Worm (Caenorhabditis elegans) whole organism, midembryonic: Measurements from ENCODE around the gene sdz-28.

Experiments
- T22C8.4 ChIP-seq: fragments of 200-800 bp; sonication (Bioruptor generic); IDR thresholded peaks from 2 replicates; pipeline ENCODE4 v1.3.6; 2022; ENCODE audit warnings: missing genetic modification characterization, missing compliant biosample characterization
- klf-2 ChIP-seq: fragments of 200-800 bp; sonication (Bioruptor generic); conservative IDR thresholded peaks from 2 replicates; pipeline ENCODE4 v1.3.6; 2022; ENCODE audit warnings: missing genetic modification reagents, missing genetic modification characterization, missing compliant biosample characterization
- ztf-23 ChIP-seq: fragments of 200-800 bp; sonication (Bioruptor generic); IDR thresholded peaks from 2 replicates; pipeline ENCODE4 v1.3.6; 2022; ENCODE audit warnings: missing genetic modification reagents, missing genetic modification characterization, missing compliant biosample characterization

- TF ChIP-seq klf-2 (GFP tag; lab: Robert Waterston, UW) (no peak), T22C8.4 (GFP tag; lab: Robert Waterston, UW) (no peak), ztf-23 (GFP tag; lab: Robert Waterston, UW) (no peak)
Observed at ce11 chrII:2108295-2108694, 22.6 kb upstream of the sdz-28 start, which contains the start of gene R52.4.
